Fruit fly (Drosophila melanogaster) whole organism, larva: Measurements from ENCODE around the gene Ras64B.

Experiments
- noc ChIP-seq: fragments of 200-800 bp; sonication (Bioruptor generic); optimal IDR thresholded peaks from 3 replicates; lab custom pipeline; 2019; ENCODE audit warnings: missing biosample characterization, mild to moderate bottlenecking, missing genetic modification characterization, moderate library complexity

Gene Ras64B

dm6 chr3L:4138804-4139521, at the start of gene Ras64B, which contains the start of gene Rop:
Gene Ras64B, plus strand, starts transcription at chr3L:4139076.
Gene Rop, minus strand, starts transcription at chr3L:4138996.
- TF ChIP-seq noc (tag; lab: Kevin White, UChicago): peak; percentile 27

dm6 chr3L:4092705-4093257, 46.1 kb upstream of the Ras64B start, which contains the start of gene CG14990:
Gene CG14990, plus strand, starts transcription at chr3L:4093207.
- TF ChIP-seq noc (tag; lab: Kevin White, UChicago): no peak

dm6 chr3L:4096546-4096945, 42.3 kb upstream of the Ras64B start:
- TF ChIP-seq noc (tag; lab: Kevin White, UChicago): no peak

- TF ChIP-seq noc (tag; lab: Kevin White, UChicago): no peak
Observed at dm6 chr3L:4099194-4099593, 39.7 kb upstream of the Ras64B start.

- peak; percentile 3 for TF ChIP-seq noc (tag; lab: Kevin White, UChicago)
Observed at dm6 chr3L:4102496-4103257, 36.2 kb upstream of the Ras64B start, which contains the start of gene CG14995. Gene CG14995, minus strand, starts transcription at chr3L:4103256.

dm6 chr3L:4103258-4104247, 35.3 kb upstream of the Ras64B start, which contains the start of gene Fit1:
Gene Fit1, plus strand, starts transcription at chr3L:4103564.
- peak; percentile 48 for TF ChIP-seq noc (tag; lab: Kevin White, UChicago)

dm6 chr3L:4107120-4107519, 31.8 kb upstream of the Ras64B start:
- TF ChIP-seq noc (tag; lab: Kevin White, UChicago): no peak

dm6 chr3L:4108072-4108843, 30.6 kb upstream of the Ras64B start, which contains the start of gene Ack:
Gene Ack, plus strand, starts transcription at chr3L:4108186.
- TF ChIP-seq noc (tag; lab: Kevin White, UChicago): no peak

- TF ChIP-seq noc (tag; lab: Kevin White, UChicago): peak; percentile 86
Observed at dm6 chr3L:4108844-4109494, 29.9 kb upstream of the Ras64B start.

dm6 chr3L:4110212-4110611, 28.7 kb upstream of the Ras64B start:
- no peak for TF ChIP-seq noc (tag; lab: Kevin White, UChicago)

dm6 chr3L:4113998-4114397, 24.9 kb upstream of the Ras64B start:
- TF ChIP-seq noc (tag; lab: Kevin White, UChicago): no peak

- no peak for TF ChIP-seq noc (tag; lab: Kevin White, UChicago)
Observed at dm6 chr3L:4115107-4115506, 23.8 kb upstream of the Ras64B start.

dm6 chr3L:4115701-4116100, 23.2 kb upstream of the Ras64B start:
- TF ChIP-seq noc (tag; lab: Kevin White, UChicago): no peak
